Fruit fly (Drosophila melanogaster): Measurements from ENCODE around the gene Or85a.

DNA sequence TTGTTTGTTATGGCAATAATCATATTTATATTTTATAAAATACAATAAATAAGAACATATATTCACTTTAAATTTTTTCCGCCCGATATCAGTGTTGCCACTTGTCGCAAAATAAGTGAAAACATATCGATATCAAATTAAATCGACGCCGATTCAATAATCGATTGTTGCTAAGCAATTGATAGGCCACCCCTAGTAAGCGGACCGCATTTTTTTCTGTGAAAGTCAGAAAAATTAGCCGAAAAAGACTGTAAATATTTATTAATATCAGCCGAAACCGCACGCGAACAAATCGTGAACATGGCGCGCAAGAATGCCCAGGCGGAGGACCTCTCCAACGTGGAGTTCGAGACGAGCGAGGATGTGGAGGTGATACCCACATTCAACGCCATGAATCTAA is 8.5 kb upstream of the Or85a start, which contains the start of gene CG7483:
- TF ChIP-seq Hr83 (GFP tag; optimal IDR thresholded peaks at IDR 0.05; ENCODE audit: poor library complexity, severe bottlenecking) (no peak), usp (GFP tag; optimal IDR thresholded peaks at IDR 0.05) (no peak)
